Worm (Caenorhabditis elegans): Measurements from ENCODE around the gene clec-88.

The clec-88 gene

ce11 chrII:6383183-6383695 is 17.7 kb downstream of the clec-88 start, which contains the start of gene F58F12.1:
TSS of gene F58F12.1 (plus strand) at chrII:6383645.
- TF ChIP-seq F13C5.2 (tag; optimal IDR thresholded peaks at IDR 0.05) (peak; percentile 52), ama-1 (optimal IDR thresholded peaks at IDR 0.05) (no peak), tbx-37 (GFP tag; conservative IDR thresholded peaks at IDR 0.05) (peak; percentile 38; the same call in 1 of the 2 replicates), pes-1 (GFP tag; IDR thresholded peaks at IDR 0.05) (no peak), sea-1 (GFP tag; conservative IDR thresholded peaks at IDR 0.05) (no peak), hmbx-1 (tag; optimal IDR thresholded peaks at IDR 0.05) (no peak), hmg-4 (GFP tag; optimal IDR thresholded peaks at IDR 0.05) (no peak), B0310.2 (tag; optimal IDR thresholded peaks at IDR 0.05) (no peak)

ce11 chrII:6386467-6386866 is 20.9 kb downstream of the clec-88 start, which contains the start of gene F58F12.4:
TSS of gene F58F12.4 (plus strand) at chrII:6386767.
- TF ChIP-seq hnd-1 (tag; optimal IDR thresholded peaks at IDR 0.05) (no peak), B0310.2 (tag; optimal IDR thresholded peaks at IDR 0.05) (no peak), flt-1 (GFP tag; IDR thresholded peaks at IDR 0.05) (no peak), pes-1 (GFP tag; IDR thresholded peaks at IDR 0.05) (no peak), hmbx-1 (tag; optimal IDR thresholded peaks at IDR 0.05) (no peak), tbx-11 (GFP tag; IDR thresholded peaks at IDR 0.05) (no peak)

ce11 chrII:6387937-6388336 is 22.4 kb downstream of the clec-88 start, which contains the start of gene F58F12.2:
TSS of gene F58F12.2 (minus strand) at chrII:6388037.
- TF ChIP-seq F13C5.2 (tag; optimal IDR thresholded peaks at IDR 0.05) (no peak), scrt-1 (GFP tag; IDR thresholded peaks at IDR 0.05) (no peak), sea-1 (GFP tag; conservative IDR thresholded peaks at IDR 0.05) (no peak), hmg-4 (GFP tag; optimal IDR thresholded peaks at IDR 0.05) (no peak), ceh-36 (tag; optimal IDR thresholded peaks at IDR 0.05) (no peak), hnd-1 (tag; optimal IDR thresholded peaks at IDR 0.05) (no peak), tbx-37 (GFP tag; conservative IDR thresholded peaks at IDR 0.05) (no peak), aly-1 (tag; optimal IDR thresholded peaks at IDR 0.05) (no peak), flt-1 (GFP tag; IDR thresholded peaks at IDR 0.05) (no peak), ceh-13 (GFP tag; optimal IDR thresholded peaks at IDR 0.05) (no peak), tbx-11 (GFP tag; IDR thresholded peaks at IDR 0.05) (no peak), tra-4 (tag; optimal IDR thresholded peaks at IDR 0.05) (no peak), ets-7 (tag; optimal IDR thresholded peaks at IDR 0.05) (no peak), ama-1 (optimal IDR thresholded peaks at IDR 0.05) (no peak), B0310.2 (tag; optimal IDR thresholded peaks at IDR 0.05) (no peak), hmbx-1 (tag; optimal IDR thresholded peaks at IDR 0.05) (no peak), pes-1 (GFP tag; IDR thresholded peaks at IDR 0.05) (no peak)

ce11 chrII:6391195-6391594 is 25.7 kb downstream of the clec-88 start, which contains the start of gene F58F12.3:
TSS of gene F58F12.3 (minus strand) at chrII:6391295.
- no peak for TF ChIP-seq sea-1 (GFP tag; conservative IDR thresholded peaks at IDR 0.05)
- no peak for TF ChIP-seq tbx-37 (GFP tag; conservative IDR thresholded peaks at IDR 0.05)
- TF ChIP-seq F13C5.2 (tag; optimal IDR thresholded peaks at IDR 0.05) = no peak
- no peak for TF ChIP-seq tbx-11 (GFP tag; IDR thresholded peaks at IDR 0.05)
- TF ChIP-seq hnd-1 (tag; optimal IDR thresholded peaks at IDR 0.05) = no peak
- TF ChIP-seq ets-7 (tag; optimal IDR thresholded peaks at IDR 0.05) = no peak
- TF ChIP-seq tra-4 (tag; optimal IDR thresholded peaks at IDR 0.05) = no peak
- no peak for TF ChIP-seq hmbx-1 (tag; optimal IDR thresholded peaks at IDR 0.05)
- TF ChIP-seq hmg-4 (GFP tag; optimal IDR thresholded peaks at IDR 0.05) = no peak
- no peak for TF ChIP-seq flt-1 (GFP tag; IDR thresholded peaks at IDR 0.05)

- TF ChIP-seq hmg-4 (GFP tag; optimal IDR thresholded peaks at IDR 0.05) (no peak), pes-1 (GFP tag; IDR thresholded peaks at IDR 0.05) (no peak), ets-7 (tag; optimal IDR thresholded peaks at IDR 0.05) (no peak), ceh-36 (tag; optimal IDR thresholded peaks at IDR 0.05) (no peak), scrt-1 (GFP tag; IDR thresholded peaks at IDR 0.05) (no peak), sea-1 (GFP tag; conservative IDR thresholded peaks at IDR 0.05) (no peak), hnd-1 (tag; optimal IDR thresholded peaks at IDR 0.05) (no peak), flt-1 (GFP tag; IDR thresholded peaks at IDR 0.05) (no peak), tbx-11 (GFP tag; IDR thresholded peaks at IDR 0.05) (no peak), hmbx-1 (tag; optimal IDR thresholded peaks at IDR 0.05) (no peak), B0310.2 (tag; optimal IDR thresholded peaks at IDR 0.05) (no peak), tbx-37 (GFP tag; conservative IDR thresholded peaks at IDR 0.05) (no peak), tra-4 (tag; optimal IDR thresholded peaks at IDR 0.05) (no peak), ama-1 (optimal IDR thresholded peaks at IDR 0.05) (no peak), ceh-13 (GFP tag; optimal IDR thresholded peaks at IDR 0.05) (no peak), F13C5.2 (tag; optimal IDR thresholded peaks at IDR 0.05) (no peak), aly-1 (tag; optimal IDR thresholded peaks at IDR 0.05) (no peak)
Observed at ce11 chrII:6394037-6394436, 28.5 kb downstream of the clec-88 start.

ce11 chrII:6398406-6398805 is 32.9 kb downstream of the clec-88 start, which contains the start of gene zig-10:
TSS of gene zig-10 (plus strand) at chrII:6398706.
- TF ChIP-seq ceh-13 (GFP tag; optimal IDR thresholded peaks at IDR 0.05) (no peak), B0310.2 (tag; optimal IDR thresholded peaks at IDR 0.05) (no peak), flt-1 (GFP tag; IDR thresholded peaks at IDR 0.05) (no peak), hnd-1 (tag; optimal IDR thresholded peaks at IDR 0.05) (no peak), tbx-37 (GFP tag; conservative IDR thresholded peaks at IDR 0.05) (no peak), aly-1 (tag; optimal IDR thresholded peaks at IDR 0.05) (no peak), pes-1 (GFP tag; IDR thresholded peaks at IDR 0.05) (no peak), ets-7 (tag; optimal IDR thresholded peaks at IDR 0.05) (no peak), F13C5.2 (tag; optimal IDR thresholded peaks at IDR 0.05) (no peak), hmg-4 (GFP tag; optimal IDR thresholded peaks at IDR 0.05) (no peak), sea-1 (GFP tag; conservative IDR thresholded peaks at IDR 0.05) (no peak), scrt-1 (GFP tag; IDR thresholded peaks at IDR 0.05) (no peak), ceh-36 (tag; optimal IDR thresholded peaks at IDR 0.05) (no peak), tra-4 (tag; optimal IDR thresholded peaks at IDR 0.05) (no peak), ama-1 (optimal IDR thresholded peaks at IDR 0.05) (no peak)

- TF ChIP-seq B0310.2 (tag; optimal IDR thresholded peaks at IDR 0.05) (no peak), ceh-13 (GFP tag; optimal IDR thresholded peaks at IDR 0.05) (no peak), tra-4 (tag; optimal IDR thresholded peaks at IDR 0.05) (no peak), hmg-4 (GFP tag; optimal IDR thresholded peaks at IDR 0.05) (no peak)
Observed at ce11 chrII:6401649-6402048, 36.1 kb downstream of the clec-88 start, which contains the start of gene btb-2. TSS of gene btb-2 (plus strand) at chrII:6401949.

All from whole organism, early embryonic.